Worm (Caenorhabditis elegans) whole organism, L3 larva: Measurements from ENCODE around the gene seu-1.
"Not testable (repeated sequence)": the region's sequence is repeated elsewhere in the genome, so short reads cannot be mapped to it uniquely, and the experiment has no call there.

Source experiments
- R02D3.7 ChIP-seq: fragments of 150-350 bp; optimal IDR thresholded peaks from 2 replicates; lab custom pipeline; 2014; ENCODE audit warnings: missing biosample characterization, missing genetic modification characterization
- ZK546.5 ChIP-seq: sonication (generic microtip); optimal IDR thresholded peaks from 2 replicates; lab custom pipeline; 2017; ENCODE audit warnings: missing biosample characterization, missing genetic modification characterization
- ceh-82 ChIP-seq: fragments of 150-350 bp; optimal IDR thresholded peaks from 2 replicates; lab custom pipeline; 2014; ENCODE audit warnings: missing biosample characterization, missing genetic modification characterization
- ceh-9 ChIP-seq: sonication (generic microtip); optimal IDR thresholded peaks from 2 replicates; lab custom pipeline; 2018; ENCODE audit warnings: missing biosample characterization, missing genetic modification characterization
- egl-27 ChIP-seq: sonication (generic microtip); optimal IDR thresholded peaks from 4 replicates; lab custom pipeline; 2017; ENCODE audit warnings: missing biosample characterization, missing genetic modification reagents, missing genetic modification characterization
- egl-5 ChIP-seq: fragments of 150-350 bp; optimal IDR thresholded peaks from 2 replicates; lab custom pipeline; 2017; ENCODE audit warnings: missing biosample characterization, missing genetic modification reagents, missing genetic modification characterization, inconsistent platforms
- elt-2 ChIP-seq: sonication (generic microtip); optimal IDR thresholded peaks from 2 replicates; lab custom pipeline; 2016; ENCODE audit warnings: missing genetic modification reagents, mild to moderate bottlenecking, missing genetic modification characterization, missing compliant biosample characterization
- elt-3 ChIP-seq, 3 experiments: fragments of 150-350 bp in 1 of 3; sonication (generic microtip) in 2 of 3; optimal IDR thresholded peaks; 2 replicates in 2 of 3; 4 replicates in 1 of 3; lab custom pipeline; 2014 to 2017; ENCODE audit warnings: missing biosample characterization in 3 of 3, missing genetic modification characterization in 3 of 3
- eor-1 ChIP-seq, 2 experiments: fragments of 150-350 bp; optimal IDR thresholded peaks; 2 replicates each; lab custom pipeline; 2014 to 2018; ENCODE audit warnings: missing biosample characterization in 2 of 2, missing genetic modification characterization in 2 of 2
- fkh-10 ChIP-seq: sonication (generic microtip); optimal IDR thresholded peaks from 2 replicates; lab custom pipeline; 2017; ENCODE audit warnings: missing biosample characterization, missing genetic modification reagents, missing genetic modification characterization
- fos-1 ChIP-seq: fragments of 150-350 bp; optimal IDR thresholded peaks from 2 replicates; lab custom pipeline; 2014; ENCODE audit warnings: missing biosample characterization, missing genetic modification characterization
- hmg-11 ChIP-seq: sonication (generic microtip); optimal IDR thresholded peaks from 2 replicates; lab custom pipeline; 2016; ENCODE audit warnings: missing genetic modification characterization, missing compliant biosample characterization
- jun-1 ChIP-seq: fragments of 150-350 bp; optimal IDR thresholded peaks from 2 replicates; lab custom pipeline; 2014; ENCODE audit warnings: missing biosample characterization, missing genetic modification reagents, missing genetic modification characterization
- lin-15B ChIP-seq: fragments of 150-350 bp; optimal IDR thresholded peaks from 2 replicates; lab custom pipeline; 2014; ENCODE audit warnings: missing biosample characterization, missing genetic modification characterization
- lsy-12 ChIP-seq: sonication (generic microtip); optimal IDR thresholded peaks from 2 replicates; lab custom pipeline; 2016; ENCODE audit warnings: mild to moderate bottlenecking, missing genetic modification characterization, missing compliant biosample characterization
- mdl-1 ChIP-seq: fragments of 150-350 bp; optimal IDR thresholded peaks from 2 replicates; lab custom pipeline; 2014; ENCODE audit warnings: missing biosample characterization, missing genetic modification characterization
- mml-1 ChIP-seq: fragments of 150-350 bp; sonication (generic microtip); optimal IDR thresholded peaks from 3 replicates; lab custom pipeline; 2014; ENCODE audit warnings: missing biosample characterization, missing genetic modification characterization
- nfya-1 ChIP-seq: sonication (generic microtip); optimal IDR thresholded peaks from 2 replicates; lab custom pipeline; 2017; ENCODE audit warnings: missing genetic modification characterization, mild to moderate bottlenecking, missing compliant biosample characterization, antibody characterized with exemption, moderate library complexity; ENCODE audit not compliant: insufficient read depth
- nhr-11 ChIP-seq: fragments of 150-350 bp; optimal IDR thresholded peaks from 2 replicates; lab custom pipeline; 2014; ENCODE audit warnings: missing biosample characterization, missing genetic modification characterization
- nhr-12 ChIP-seq: fragments of 150-350 bp; optimal IDR thresholded peaks from 2 replicates; lab custom pipeline; 2014; ENCODE audit warnings: missing biosample characterization, missing genetic modification characterization
- nhr-23 ChIP-seq: fragments of 150-350 bp; optimal IDR thresholded peaks from 2 replicates; lab custom pipeline; 2014; ENCODE audit warnings: missing biosample characterization, missing genetic modification reagents, missing genetic modification characterization
- nhr-237 ChIP-seq: fragments of 150-350 bp; optimal IDR thresholded peaks from 2 replicates; lab custom pipeline; 2014; ENCODE audit warnings: missing biosample characterization, missing genetic modification characterization
- nhr-25 ChIP-seq: sonication (generic microtip); optimal IDR thresholded peaks from 2 replicates; lab custom pipeline; 2017; ENCODE audit warnings: missing biosample characterization, missing genetic modification characterization
- nhr-43 ChIP-seq: sonication (generic microtip); optimal IDR thresholded peaks from 2 replicates; lab custom pipeline; 2016; ENCODE audit warnings: mild to moderate bottlenecking, missing genetic modification characterization, missing compliant biosample characterization; ENCODE audit not compliant: poor library complexity, severe bottlenecking
- nhr-67 ChIP-seq: fragments of 150-350 bp; optimal IDR thresholded peaks from 2 replicates; lab custom pipeline; 2014; ENCODE audit warnings: missing biosample characterization, missing genetic modification characterization
- nhr-76 ChIP-seq: fragments of 150-350 bp; sonication (generic microtip); optimal IDR thresholded peaks from 5 replicates; lab custom pipeline; 2014; ENCODE audit warnings: missing biosample characterization, missing genetic modification characterization
- nhr-77 ChIP-seq: fragments of 150-350 bp; optimal IDR thresholded peaks from 2 replicates; lab custom pipeline; 2014; ENCODE audit warnings: missing biosample characterization, missing genetic modification characterization
- pha-4 ChIP-seq: fragments of 150-350 bp; optimal IDR thresholded peaks from 2 replicates; lab custom pipeline; 2014; ENCODE audit warnings: missing biosample characterization, missing genetic modification reagents, missing genetic modification characterization
- pqm-1 ChIP-seq: fragments of 150-350 bp; optimal IDR thresholded peaks from 2 replicates; lab custom pipeline; 2017; ENCODE audit warnings: missing biosample characterization, missing genetic modification characterization, inconsistent platforms
- skn-1 ChIP-seq: fragments of 150-350 bp; optimal IDR thresholded peaks from 2 replicates; lab custom pipeline; 2014; ENCODE audit warnings: missing biosample characterization, missing genetic modification characterization
- snpc-4 ChIP-seq: fragments of 150-350 bp; optimal IDR thresholded peaks from 2 replicates; lab custom pipeline; 2014; ENCODE audit warnings: missing biosample characterization, missing genetic modification characterization
- tbx-2 ChIP-seq: sonication (generic microtip); optimal IDR thresholded peaks from 2 replicates; lab custom pipeline; 2016; ENCODE audit warnings: mild to moderate bottlenecking, missing genetic modification characterization, missing compliant biosample characterization
- unc-62 ChIP-seq: fragments of 150-350 bp; sonication (generic microtip); optimal IDR thresholded peaks from 4 replicates; lab custom pipeline; 2014; ENCODE audit warnings: missing biosample characterization, missing genetic modification reagents, missing genetic modification characterization
- zag-1 ChIP-seq: fragments of 150-350 bp; optimal IDR thresholded peaks from 2 replicates; lab custom pipeline; 2014; ENCODE audit warnings: missing biosample characterization, missing genetic modification characterization
- ztf-4 ChIP-seq: fragments of 150-350 bp; optimal IDR thresholded peaks from 2 replicates; lab custom pipeline; 2014; ENCODE audit warnings: missing biosample characterization, missing genetic modification characterization

The seu-1 gene

DNA sequence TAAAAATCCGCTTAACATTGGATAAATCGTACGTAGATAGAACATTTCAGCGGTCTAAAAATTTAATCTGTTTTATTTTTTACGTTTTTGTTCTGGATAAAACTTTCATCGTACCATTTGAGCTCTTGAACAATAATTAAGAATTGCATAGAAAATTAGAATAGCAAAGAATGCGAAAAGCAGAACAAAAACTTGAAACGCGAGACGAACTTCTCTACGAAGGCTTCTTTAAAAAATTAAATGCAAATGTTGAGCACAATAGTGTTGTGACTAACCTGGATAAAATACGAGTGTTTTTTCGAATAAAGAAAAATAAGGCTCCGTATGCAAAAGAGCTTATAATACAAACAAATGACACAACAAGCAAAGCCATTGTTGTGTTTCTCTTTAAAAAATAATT lies 29.9 kb upstream of the seu-1 start:
- TF ChIP-seq fos-1 (tag; lab: Kevin White, UChicago) = no peak
- no peak for TF ChIP-seq egl-27 (tag; lab: Kevin White, UChicago)
- no peak for TF ChIP-seq pqm-1
- TF ChIP-seq egl-5 (tag; lab: Kevin White, UChicago) = no peak
- TF ChIP-seq zag-1 (tag; lab: Kevin White, UChicago) = no peak
- TF ChIP-seq nhr-76 (tag; lab: Kevin White, UChicago) = no peak
- no peak for TF ChIP-seq nhr-11
- no peak for TF ChIP-seq fkh-10 (GFP tag; lab: Kevin White, UChicago)
- TF ChIP-seq snpc-4 (tag; lab: Kevin White, UChicago) = no peak
- TF ChIP-seq elt-3 (tag; optimal IDR thresholded peaks at IDR 0.05; lab: Kevin White, UChicago) = no peak
- TF ChIP-seq ceh-9 (tag; lab: Kevin White, UChicago) = no peak
- no peak for TF ChIP-seq lin-15B (tag; lab: Kevin White, UChicago)

DNA sequence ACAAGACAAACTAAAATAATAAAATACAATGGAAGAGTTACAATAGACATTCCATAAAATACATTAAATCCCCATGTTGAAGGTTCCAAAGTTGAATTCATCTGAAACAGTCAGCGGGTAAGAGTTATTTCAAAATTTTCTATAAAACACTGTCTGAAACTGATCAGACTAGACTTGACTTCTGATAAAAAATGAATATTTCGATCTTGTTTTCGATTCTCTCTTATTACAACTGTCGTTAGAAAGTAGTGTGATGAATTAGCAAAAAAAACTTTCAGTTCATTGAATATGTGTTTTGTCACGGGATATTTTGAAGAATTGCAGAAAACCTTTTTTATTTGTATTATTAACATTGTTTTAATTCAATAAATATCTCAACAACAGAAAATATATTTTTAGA lies 27.7 kb upstream of the seu-1 start, which contains the start of gene srv-26:
Gene srv-26, minus strand, starts transcription at position 101 of the 400 bp plus-strand sequence.
- TF ChIP-seq fos-1 (tag; lab: Kevin White, UChicago) (no peak), pha-4 (no peak), snpc-4 (tag; lab: Kevin White, UChicago) (no peak), nhr-43 (no peak), ztf-4 (tag; lab: Kevin White, UChicago) (no peak), mml-1 (tag; lab: Kevin White, UChicago) (no peak), ceh-9 (tag; lab: Kevin White, UChicago) (no peak), nhr-12 (tag; lab: Kevin White, UChicago) (no peak), ZK546.5 (tag; lab: Kevin White, UChicago) (no peak), skn-1 (tag; lab: Kevin White, UChicago) (no peak), elt-2 (tag; lab: Kevin White, UChicago) (no peak), hmg-11 (tag; lab: Kevin White, UChicago) (no peak)
- TF ChIP-seq, all 47 proteins: peak for 0

DNA sequence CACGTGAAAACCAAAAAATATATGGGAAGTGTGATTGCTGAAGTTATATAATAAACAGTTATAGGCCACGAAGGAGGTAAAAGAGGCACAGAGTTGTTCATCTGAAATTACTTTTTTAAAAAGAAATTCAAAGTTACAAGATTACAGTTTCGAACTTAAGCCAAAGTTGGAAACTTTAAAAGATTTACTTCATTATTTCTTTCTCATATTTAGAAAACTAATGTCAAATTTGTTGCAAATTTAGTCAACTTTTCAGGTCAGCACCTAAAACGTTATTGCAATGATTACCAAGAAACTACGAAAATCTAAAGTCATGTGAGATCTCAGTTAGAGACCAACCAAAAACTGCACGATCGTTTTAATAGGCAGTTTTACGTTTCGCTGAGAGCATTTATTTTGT lies 25.8 kb upstream of the seu-1 start, which contains the start of gene srv-25:
Gene srv-25, minus strand, starts transcription at position 101 of the 400 bp plus-strand sequence.
- TF ChIP-seq egl-27 (tag; lab: Kevin White, UChicago) (no peak), nhr-76 (tag; lab: Kevin White, UChicago) (no peak), nhr-237 (tag; lab: Kevin White, UChicago) (no peak), snpc-4 (tag; lab: Kevin White, UChicago) (no peak), fkh-10 (GFP tag; lab: Kevin White, UChicago) (no peak), hmg-11 (tag; lab: Kevin White, UChicago) (no peak), nhr-23 (tag; lab: Kevin White, UChicago) (no peak), ztf-4 (tag; lab: Kevin White, UChicago) (no peak), elt-3 (tag; optimal IDR thresholded peaks at IDR 0.05; lab: Kevin White, UChicago) (no peak)

DNA sequence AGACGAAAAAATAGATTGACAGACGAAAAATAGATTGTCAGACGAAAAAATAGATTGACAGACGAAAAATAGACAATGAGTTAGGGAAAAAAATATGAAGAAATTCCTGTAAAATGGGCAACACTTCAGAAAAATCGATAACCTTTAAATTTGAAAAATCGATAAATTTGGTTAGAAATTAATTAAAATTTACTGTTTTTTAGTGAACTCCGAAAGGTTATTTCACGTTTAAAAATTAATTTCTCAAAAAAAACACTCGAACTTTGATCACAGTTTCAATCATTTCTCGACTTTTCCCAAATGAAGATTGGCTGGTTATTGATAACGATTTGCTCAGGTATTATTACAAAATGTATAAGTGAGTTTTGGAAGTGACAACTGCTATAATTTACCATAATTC lies 22.0 kb upstream of the seu-1 start, which contains the start of gene csp-2:
Gene csp-2, plus strand, starts transcription at position 301 of the 400 bp plus-strand sequence.
- TF ChIP-seq pha-4 = no peak
- TF ChIP-seq ceh-82 (tag; lab: Kevin White, UChicago) = no peak
- TF ChIP-seq nhr-77 = no peak
- no peak for TF ChIP-seq nhr-67 (tag; lab: Kevin White, UChicago)
- TF ChIP-seq egl-5 (tag; lab: Kevin White, UChicago) = no peak
- TF ChIP-seq unc-62 = no peak
- TF ChIP-seq nfya-1 (tag; lab: Kevin White, UChicago) = no peak
- no peak for TF ChIP-seq hmg-11 (tag; lab: Kevin White, UChicago)
- no peak for TF ChIP-seq elt-2 (tag; lab: Kevin White, UChicago)

DNA sequence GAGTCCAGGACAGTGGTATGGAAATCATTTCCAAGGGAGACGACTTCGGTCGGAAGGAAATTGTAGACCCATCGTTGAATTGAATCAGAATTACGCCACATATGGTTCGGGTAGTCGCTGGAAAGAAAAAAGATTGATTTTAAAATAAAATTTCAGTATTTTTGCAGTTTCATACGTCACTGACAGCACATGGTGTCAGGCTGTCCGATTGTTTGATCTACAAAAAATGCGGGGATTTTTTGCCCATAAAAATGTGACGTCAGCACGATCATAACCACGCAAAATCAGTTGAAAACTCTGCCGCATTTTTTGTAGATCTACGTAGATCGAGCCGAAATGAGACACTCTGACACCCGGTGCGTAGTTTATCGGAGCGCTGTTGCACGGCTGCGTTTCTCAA lies 12.1 kb upstream of the seu-1 start, which contains the start of gene Y73B6BL.12:
Gene Y73B6BL.12, minus strand, starts transcription at position 101 of the 400 bp plus-strand sequence.
- TF ChIP-seq jun-1, nhr-23, elt-2 (tag; lab: Kevin White, UChicago): not testable (repeated sequence)

DNA sequence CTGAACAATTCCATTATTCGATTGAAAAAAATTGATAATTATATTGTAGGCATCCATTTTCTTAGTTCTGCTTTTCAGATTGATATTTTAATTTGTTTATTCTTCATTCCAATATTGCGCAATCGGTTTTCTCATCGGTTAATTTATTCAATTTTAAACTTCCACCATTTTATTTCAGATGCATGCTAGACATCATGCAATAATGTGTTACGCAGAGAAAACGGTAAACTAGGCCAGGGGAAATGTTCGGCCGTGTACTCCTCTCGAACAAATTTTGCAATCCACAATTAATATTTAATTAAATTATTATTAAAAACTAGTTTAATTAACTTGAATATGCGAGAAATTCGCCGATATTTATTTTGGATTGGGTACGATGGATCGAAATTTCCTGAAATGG lies 7.8 kb upstream of the seu-1 start, which contains the start of gene Y73B6BL.29:
Gene Y73B6BL.29, plus strand, starts transcription at position 263 of the 400 bp plus-strand sequence.
- peak in 1 of 2 experiments; percentile 55 for TF ChIP-seq eor-1 (tag; optimal IDR thresholded peaks at IDR 0.05; lab: Kevin White, UChicago)
- TF ChIP-seq mml-1 (tag; lab: Kevin White, UChicago) = no peak
- TF ChIP-seq nhr-23 (tag; lab: Kevin White, UChicago) = peak; percentile 95
- TF ChIP-seq nfya-1 (tag; lab: Kevin White, UChicago) = peak; percentile 89
- TF ChIP-seq elt-2 (tag; lab: Kevin White, UChicago) = peak; percentile 56
- TF ChIP-seq nhr-237 (tag; lab: Kevin White, UChicago) = no peak
- peak; percentile 32 for TF ChIP-seq ceh-82 (tag; lab: Kevin White, UChicago)
- TF ChIP-seq skn-1 (tag; lab: Kevin White, UChicago) = peak; percentile 85
- TF ChIP-seq R02D3.7 (tag; lab: Kevin White, UChicago) = peak; percentile 88
- no peak for TF ChIP-seq elt-3 (tag; optimal IDR thresholded peaks at IDR 0.05; lab: Kevin White, UChicago)
- peak; percentile 87 for TF ChIP-seq lin-15B (tag; lab: Kevin White, UChicago)
- TF ChIP-seq snpc-4 (tag; lab: Kevin White, UChicago) = peak; percentile 90
- TF ChIP-seq fkh-10 (GFP tag; lab: Kevin White, UChicago) = peak; percentile 87
- TF ChIP-seq pha-4 = peak; percentile 93
- TF ChIP-seq egl-5 (tag; lab: Kevin White, UChicago) = peak; percentile 21
- TF ChIP-seq hmg-11 (tag; lab: Kevin White, UChicago) = peak; percentile 51
- TF ChIP-seq nhr-43 = peak; percentile 95
- TF ChIP-seq lsy-12 = peak; percentile 84
- peak; percentile 72 for TF ChIP-seq nhr-25 (tag; lab: Kevin White, UChicago)
- no peak for TF ChIP-seq ztf-4 (tag; lab: Kevin White, UChicago)
- TF ChIP-seq tbx-2 (tag; lab: Kevin White, UChicago) = peak; percentile 81
- TF ChIP-seq nhr-11 = no peak
- peak; percentile 15 for TF ChIP-seq pqm-1
- peak; percentile 63 for TF ChIP-seq ZK546.5 (tag; lab: Kevin White, UChicago)
- TF ChIP-seq jun-1 (tag; lab: Kevin White, UChicago) = peak; percentile 66
- TF ChIP-seq mdl-1 (tag; lab: Kevin White, UChicago) = peak; percentile 12
